Fruit fly (Drosophila melanogaster): ENCODE data around the gene BBIP1.

BBIP1 gene

dm6 chr3R:9436358-9436972 lies 32.3 kb downstream of the BBIP1 start (continued):
- TF ChIP-seq usp (GFP tag; optimal IDR thresholded peaks at IDR 0.05) (no peak), brk (GFP tag; optimal IDR thresholded peaks at IDR 0.05) (no peak), OdsH (GFP tag; optimal IDR thresholded peaks at IDR 0.05) (peak; percentile 8), Vsx2 (GFP tag; optimal IDR thresholded peaks at IDR 0.05; ENCODE audit: partially characterized antibody) (peak; percentile 60), Dif (GFP tag; optimal IDR thresholded peaks at IDR 0.05; ENCODE audit: partially characterized antibody) (peak; percentile 96), br (GFP tag; optimal IDR thresholded peaks at IDR 0.05) (no peak), jim (GFP tag; optimal IDR thresholded peaks at IDR 0.05) (no peak), Sp1 (GFP tag; optimal IDR thresholded peaks at IDR 0.05) (no peak), Rel (GFP tag; optimal IDR thresholded peaks at IDR 0.05) (no peak), Rel (tag; optimal IDR thresholded peaks at IDR 0.05) (no peak)

dm6 chr3R:9437618-9438017 lies 33.4 kb downstream of the BBIP1 start:
- no peak for TF ChIP-seq dl (GFP tag; optimal IDR thresholded peaks at IDR 0.05; ENCODE audit: insufficient read depth in 1 of 2, partially characterized antibody in 2 of 2)
- TF ChIP-seq CG32264 (GFP tag; optimal IDR thresholded peaks at IDR 0.05): no peak
- no peak for TF ChIP-seq usp (GFP tag; optimal IDR thresholded peaks at IDR 0.05)
- no peak for TF ChIP-seq Dif (GFP tag; optimal IDR thresholded peaks at IDR 0.05; ENCODE audit: partially characterized antibody)
- TF ChIP-seq Dfd (GFP tag; optimal IDR thresholded peaks at IDR 0.05): no peak
- no peak for TF ChIP-seq Rel (GFP tag; optimal IDR thresholded peaks at IDR 0.05)
- TF ChIP-seq Rel (tag; optimal IDR thresholded peaks at IDR 0.05): no peak
- no peak for TF ChIP-seq Jra (GFP tag; optimal IDR thresholded peaks at IDR 0.05)
- no peak for TF ChIP-seq Hr78 (GFP tag; optimal IDR thresholded peaks at IDR 0.05)
- no peak for TF ChIP-seq Mio (GFP tag; optimal IDR thresholded peaks at IDR 0.05)
- TF ChIP-seq Sp1 (GFP tag; optimal IDR thresholded peaks at IDR 0.05): no peak
- no peak for TF ChIP-seq dsf (GFP tag; optimal IDR thresholded peaks at IDR 0.05; ENCODE audit: borderline replicate concordance)
- TF ChIP-seq tai (GFP tag; optimal IDR thresholded peaks at IDR 0.05): no peak
- TF ChIP-seq Hr83 (GFP tag; optimal IDR thresholded peaks at IDR 0.05; ENCODE audit: poor library complexity, severe bottlenecking): no peak
- no peak for TF ChIP-seq dmrt93B (GFP tag; optimal IDR thresholded peaks at IDR 0.05)
- no peak for TF ChIP-seq br (GFP tag; optimal IDR thresholded peaks at IDR 0.05)
- TF ChIP-seq CrebA (GFP tag; optimal IDR thresholded peaks at IDR 0.05; ENCODE audit: borderline replicate concordance): no peak
- TF ChIP-seq GATAd (GFP tag; optimal IDR thresholded peaks at IDR 0.05): no peak
- no peak for TF ChIP-seq ey (GFP tag; optimal IDR thresholded peaks at IDR 0.05)
- TF ChIP-seq psq (GFP tag; optimal IDR thresholded peaks at IDR 0.05): no peak
- no peak for TF ChIP-seq sage (GFP tag; optimal IDR thresholded peaks at IDR 0.05)

DNA sequence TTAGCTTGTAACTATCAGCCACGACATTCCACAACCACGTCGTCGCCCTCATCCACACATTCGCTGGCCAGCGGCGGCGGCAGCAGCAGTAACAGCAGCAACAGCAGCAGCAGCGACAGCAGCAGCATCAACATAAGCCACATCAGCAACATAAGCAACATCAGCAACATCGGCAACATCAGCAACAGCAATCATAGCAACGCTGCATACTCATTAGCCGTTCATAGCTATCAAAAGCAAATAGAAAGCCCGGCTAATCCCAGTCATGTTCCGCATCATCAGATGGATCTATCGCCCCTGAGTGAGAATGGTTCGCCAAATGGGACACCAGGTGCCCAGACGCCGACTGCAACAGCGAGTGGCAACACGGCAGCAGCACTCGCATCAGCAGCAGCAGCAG lies 36.9 kb downstream of the BBIP1 start:
- TF ChIP-seq Dfd (GFP tag; optimal IDR thresholded peaks at IDR 0.05) (peak; percentile 95), Myc (optimal IDR thresholded peaks at IDR 0.05) (no peak)

- TF ChIP-seq jim (GFP tag; optimal IDR thresholded peaks at IDR 0.05) (no peak), woc (GFP tag; optimal IDR thresholded peaks at IDR 0.05) (no peak), fru (GFP tag; optimal IDR thresholded peaks at IDR 0.05) (no peak), sv (GFP tag; optimal IDR thresholded peaks at IDR 0.05) (no peak), Hnf4 (GFP tag; optimal IDR thresholded peaks at IDR 0.05) (no peak), foxo (GFP tag; optimal IDR thresholded peaks at IDR 0.05) (no peak), tai (GFP tag; optimal IDR thresholded peaks at IDR 0.05) (no peak), lola (GFP tag; optimal IDR thresholded peaks at IDR 0.05) (no peak), usp (GFP tag; optimal IDR thresholded peaks at IDR 0.05) (no peak), ey (GFP tag; optimal IDR thresholded peaks at IDR 0.05) (no peak)
Observed at dm6 chr3R:9441996-9442395, 37.8 kb downstream of the BBIP1 start.

DNA sequence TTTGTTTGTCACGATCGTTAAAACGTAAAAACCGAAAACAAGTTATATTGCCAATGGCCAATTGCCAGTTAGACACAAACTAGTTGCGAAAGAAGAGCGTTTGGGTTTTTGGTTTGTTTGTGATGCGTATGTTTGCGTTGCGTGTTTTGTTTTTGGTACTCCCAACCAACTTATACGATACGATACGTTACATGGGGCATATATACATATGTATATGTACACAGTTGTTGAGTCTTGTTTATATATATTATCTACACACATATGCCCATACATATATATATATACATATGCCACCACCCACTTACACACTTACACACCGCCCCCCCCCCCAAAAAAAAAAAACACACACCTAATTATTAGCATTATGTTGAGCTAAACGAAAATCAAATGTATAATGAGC lies 44.1 kb downstream of the BBIP1 start:
- TF ChIP-seq foxo (GFP tag; optimal IDR thresholded peaks at IDR 0.05): no peak
- no peak for TF ChIP-seq jim (GFP tag; optimal IDR thresholded peaks at IDR 0.05)

Data from whole organism, wandering third instar larva.